Worm (Caenorhabditis elegans): ENCODE measurements around the gene apc-10.

DNA sequence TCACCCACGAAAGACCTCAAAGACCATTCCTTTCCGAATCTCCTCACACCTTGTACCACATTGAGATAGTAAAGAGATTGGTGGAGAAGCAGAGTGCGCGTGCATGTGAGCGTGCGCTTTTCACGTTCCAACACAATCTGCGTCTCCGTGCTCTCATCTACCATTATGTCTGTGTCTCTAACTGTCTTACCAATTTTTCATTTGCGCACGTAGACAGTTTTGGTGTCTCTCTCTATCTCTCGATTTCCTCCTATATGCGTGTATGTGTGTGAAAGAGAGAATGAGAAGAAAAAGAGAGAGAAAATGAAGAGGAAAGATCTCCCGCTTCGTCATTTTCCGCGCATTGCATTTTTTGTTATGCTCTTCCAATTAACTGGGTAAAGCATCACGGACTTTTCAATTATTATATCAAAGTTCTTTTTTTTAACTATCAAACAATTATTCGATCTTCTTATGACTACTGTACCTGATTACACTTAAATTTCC, 40.5 kb upstream of the apc-10 start:
- TF ChIP-seq snpc-4 (GFP tag; optimal IDR thresholded peaks at IDR 0.05) (no peak), snpc-4 (tag; optimal IDR thresholded peaks at IDR 0.05) (peak; percentile 25 to 67 (median 38)), efl-1 (GFP tag; optimal IDR thresholded peaks at IDR 0.05) (no peak), ama-1 (optimal IDR thresholded peaks at IDR 0.05) (no peak), ama-1 (GFP tag; optimal IDR thresholded peaks at IDR 0.05) (no peak), akir-1 (GFP tag; optimal IDR thresholded peaks at IDR 0.05) (peak; percentile 8), tbx-9 (tag; optimal IDR thresholded peaks at IDR 0.05; ENCODE audit: borderline replicate concordance) (no peak), sdz-38 (tag; optimal IDR thresholded peaks at IDR 0.05) (no peak), egl-44 (GFP tag; IDR thresholded peaks at IDR 0.05) (no peak)

Measured in whole organism, young adult.